Fruit fly (Drosophila melanogaster): ENCODE data around the gene Gr64d.
A peak's percentile ranks its signal among the peaks of the same experiment; 100 is the strongest.

The Gr64d gene

dm6 chr3L:4031762-4032161 is at the start of gene Gr64d, which contains the start of gene Gr64e:
Gr64d (plus strand) TSS chr3L:4032062.
Gr64e (plus strand) TSS chr3L:4032141.
- no peak for TF ChIP-seq CG17801 (GFP tag; optimal IDR thresholded peaks at IDR 0.05; ENCODE audit: partially characterized antibody)

dm6 chr3L:3983466-3983946 is 48.4 kb upstream of the Gr64d start, which contains the start of gene scrt:
scrt (plus strand) TSS chr3L:3983896.
- TF ChIP-seq CG17801 (GFP tag; optimal IDR thresholded peaks at IDR 0.05; ENCODE audit: partially characterized antibody): no peak

- no peak for TF ChIP-seq CG17801 (GFP tag; optimal IDR thresholded peaks at IDR 0.05; ENCODE audit: partially characterized antibody)
Observed at dm6 chr3L:3995554-3995953, 36.3 kb upstream of the Gr64d start.

- no peak for TF ChIP-seq CG17801 (GFP tag; optimal IDR thresholded peaks at IDR 0.05; ENCODE audit: partially characterized antibody)
Observed at dm6 chr3L:4000711-4001110, 31.2 kb upstream of the Gr64d start.

dm6 chr3L:4001500-4001899 is 30.4 kb upstream of the Gr64d start:
- TF ChIP-seq CG17801 (GFP tag; optimal IDR thresholded peaks at IDR 0.05; ENCODE audit: partially characterized antibody): no peak

- TF ChIP-seq CG17801 (GFP tag; optimal IDR thresholded peaks at IDR 0.05; ENCODE audit: partially characterized antibody): no peak
Observed at dm6 chr3L:4003316-4003715, 28.5 kb upstream of the Gr64d start, which contains the start of gene CG14985. CG14985 (plus strand) TSS chr3L:4003474.

dm6 chr3L:4007256-4007655 is 24.6 kb upstream of the Gr64d start:
- no peak for TF ChIP-seq CG17801 (GFP tag; optimal IDR thresholded peaks at IDR 0.05; ENCODE audit: partially characterized antibody)

- TF ChIP-seq CG17801 (GFP tag; optimal IDR thresholded peaks at IDR 0.05; ENCODE audit: partially characterized antibody): no peak
Observed at dm6 chr3L:4010122-4010521, 21.7 kb upstream of the Gr64d start.

dm6 chr3L:4014349-4014748 is 17.5 kb upstream of the Gr64d start:
- no peak for TF ChIP-seq CG17801 (GFP tag; optimal IDR thresholded peaks at IDR 0.05; ENCODE audit: partially characterized antibody)

dm6 chr3L:4016754-4017153 is 15.1 kb upstream of the Gr64d start:
- no peak for TF ChIP-seq CG17801 (GFP tag; optimal IDR thresholded peaks at IDR 0.05; ENCODE audit: partially characterized antibody)

dm6 chr3L:4018228-4018928 is 13.5 kb upstream of the Gr64d start, which contains the start of gene FoxL1:
FoxL1 (plus strand) TSS chr3L:4018878.
- no peak for TF ChIP-seq CG17801 (GFP tag; optimal IDR thresholded peaks at IDR 0.05; ENCODE audit: partially characterized antibody)

- peak; percentile 50 for TF ChIP-seq CG17801 (GFP tag; optimal IDR thresholded peaks at IDR 0.05; ENCODE audit: partially characterized antibody)
Observed at dm6 chr3L:4021260-4021831, 10.5 kb upstream of the Gr64d start, which contains the start of gene Mul1. Mul1 (plus strand) TSS chr3L:4021457.

- TF ChIP-seq CG17801 (GFP tag; optimal IDR thresholded peaks at IDR 0.05; ENCODE audit: partially characterized antibody): no peak
Observed at dm6 chr3L:4024464-4024863, 7.4 kb upstream of the Gr64d start.

dm6 chr3L:4025738-4026505 is 5.9 kb upstream of the Gr64d start, which contains the start of gene CG11594:
CG11594 (minus strand) TSS chr3L:4026011.
- no peak for TF ChIP-seq CG17801 (GFP tag; optimal IDR thresholded peaks at IDR 0.05; ENCODE audit: partially characterized antibody)

- TF ChIP-seq CG17801 (GFP tag; optimal IDR thresholded peaks at IDR 0.05; ENCODE audit: partially characterized antibody): no peak
Observed at dm6 chr3L:4026506-4026868, 5.4 kb upstream of the Gr64d start, which contains the start of gene Gr64a. Gr64a (plus strand) TSS chr3L:4026769.
